Fruit fly (Drosophila melanogaster) whole organism, embryonic: ENCODE measurements around the gene Rab8.

Source experiments
- Abd-B ChIP-seq: fragments of 200-800 bp; sonication (Bioruptor generic); optimal IDR thresholded peaks from 2 replicates; lab custom pipeline; 2018; ENCODE audit warnings: missing biosample characterization, mild to moderate bottlenecking, missing genetic modification characterization, moderate library complexity
- Atf3 ChIP-seq: fragments of 200-800 bp; sonication (Bioruptor generic); optimal IDR thresholded peaks from 3 replicates; lab custom pipeline; 2016; ENCODE audit warnings: missing biosample characterization, missing genetic modification characterization
- CG13287 ChIP-seq: fragments of 200-800 bp; sonication (Bioruptor generic); IDR thresholded peaks from 2 replicates; pipeline ENCODE4 v1.3.6; 2022; ENCODE audit warnings: missing biosample characterization, missing genetic modification characterization; ENCODE audit not compliant: partially characterized antibody
- CG17361 ChIP-seq: fragments of 200-800 bp; sonication (Bioruptor generic); IDR thresholded peaks from 3 replicates; pipeline ENCODE4 v1.3.6; 2022; ENCODE audit warnings: missing biosample characterization, missing genetic modification characterization
- CG1832 ChIP-seq: fragments of 200-800 bp; sonication (Bioruptor generic); optimal IDR thresholded peaks from 2 replicates; lab custom pipeline; 2017; ENCODE audit warnings: missing biosample characterization, mild to moderate bottlenecking, missing genetic modification characterization, inconsistent platforms
- CG3281 ChIP-seq: fragments of 200-800 bp; sonication (Bioruptor generic); optimal IDR thresholded peaks from 3 replicates; lab custom pipeline; 2017; ENCODE audit warnings: missing biosample characterization, mild to moderate bottlenecking, missing genetic modification characterization
- CG33213 ChIP-seq: fragments of 200-800 bp; sonication (Bioruptor generic); optimal IDR thresholded peaks from 3 replicates; lab custom pipeline; 2016; ENCODE audit warnings: missing biosample characterization, missing genetic modification characterization
- CG3995 ChIP-seq: fragments of 200-800 bp; sonication (Bioruptor generic); optimal IDR thresholded peaks from 3 replicates; lab custom pipeline; 2016; ENCODE audit warnings: missing biosample characterization, missing genetic modification characterization
- CG6272 ChIP-seq: fragments of 200-800 bp; sonication (Bioruptor generic); IDR thresholded peaks from 2 replicates; pipeline ENCODE4 v1.3.6; 2022; ENCODE audit warnings: missing biosample characterization, missing genetic modification characterization
- CG7556 ChIP-seq: fragments of 200-800 bp; sonication (Bioruptor generic); optimal IDR thresholded peaks from 2 replicates; lab custom pipeline; 2017; ENCODE audit warnings: missing biosample characterization, mild to moderate bottlenecking, missing genetic modification characterization
- CG8290 ChIP-seq, 3 experiments: fragments of 200-800 bp; sonication (Bioruptor generic); optimal IDR thresholded peaks; 2 replicates each; lab custom pipeline; 2016 to 2019; ENCODE audit warnings: missing biosample characterization in 3 of 3, missing genetic modification characterization in 3 of 3, mild to moderate bottlenecking in 2 of 3, moderate library complexity in 1 of 3
- D19B ChIP-seq: fragments of 200-800 bp; sonication (Bioruptor generic); optimal IDR thresholded peaks from 2 replicates; lab custom pipeline; 2017; ENCODE audit warnings: missing biosample characterization, mild to moderate bottlenecking, missing genetic modification characterization
- Dref ChIP-seq: fragments of 200-800 bp; sonication (Bioruptor generic); IDR thresholded peaks from 2 replicates; pipeline ENCODE4 v1.3.6; 2022; ENCODE audit warnings: missing biosample characterization, missing genetic modification characterization
- Drgx ChIP-seq: fragments of 200-800 bp; sonication (Bioruptor generic); IDR thresholded peaks from 2 replicates; pipeline ENCODE4 v1.3.6; 2022; ENCODE audit warnings: missing biosample characterization, missing genetic modification characterization
- Fer3 ChIP-seq: fragments of 200-800 bp; sonication (Bioruptor generic); optimal IDR thresholded peaks from 2 replicates; lab custom pipeline; 2018; ENCODE audit warnings: missing biosample characterization, mild to moderate bottlenecking, missing genetic modification characterization, moderate library complexity
- Gug ChIP-seq: fragments of 200-800 bp; sonication (Bioruptor generic); IDR thresholded peaks from 4 replicates; pipeline ENCODE4 v1.3.6; 2022; ENCODE audit warnings: missing biosample characterization, missing genetic modification characterization
- Max ChIP-seq: fragments of 200-800 bp; sonication (Bioruptor generic); optimal IDR thresholded peaks from 2 replicates; lab custom pipeline; 2016; ENCODE audit warnings: missing biosample characterization, mild to moderate bottlenecking, missing genetic modification characterization
- Mes4 ChIP-seq: fragments of 200-800 bp; sonication (Bioruptor generic); optimal IDR thresholded peaks from 2 replicates; lab custom pipeline; 2016; ENCODE audit warnings: missing biosample characterization, missing genetic modification characterization
- NC2β ChIP-seq: fragments of 200-800 bp; sonication (Bioruptor generic); optimal IDR thresholded peaks from 2 replicates; lab custom pipeline; 2016; ENCODE audit warnings: missing biosample characterization, missing genetic modification characterization
- Nf-YA ChIP-seq: fragments of 200-800 bp; sonication (Bioruptor generic); IDR thresholded peaks from 2 replicates; pipeline ENCODE4 v1.3.6; 2022; ENCODE audit warnings: missing biosample characterization, missing genetic modification characterization
- Poxn ChIP-seq: fragments of 200-800 bp; sonication (Bioruptor generic); IDR thresholded peaks from 2 replicates; pipeline ENCODE4 v1.3.6; 2022; ENCODE audit warnings: missing biosample characterization, missing genetic modification characterization
- Ravus ChIP-seq: fragments of 200-800 bp; sonication (Bioruptor generic); IDR thresholded peaks from 2 replicates; pipeline ENCODE4 v1.3.6; 2022; ENCODE audit warnings: missing biosample characterization, missing genetic modification characterization
- Sry-δ ChIP-seq: fragments of 200-800 bp; sonication (Bioruptor generic); optimal IDR thresholded peaks from 2 replicates; lab custom pipeline; 2016; ENCODE audit warnings: missing biosample characterization, missing genetic modification characterization
- Trl ChIP-seq, 3 experiments: fragments of >200 bp in 2 of 3; fragments of 200-800 bp in 1 of 3; sonication (Bioruptor generic) in 1 of 3; optimal IDR thresholded peaks; 2 replicates in 1 of 3; 3 replicates in 2 of 3; lab custom pipeline; 2016 to 2017; ENCODE audit warnings: missing biosample characterization in 1 of 3, missing genetic modification characterization in 1 of 3
- bsh ChIP-seq, 2 experiments: fragments of 200-800 bp; sonication (Bioruptor generic); optimal IDR thresholded peaks; 2 replicates each; lab custom pipeline; 2017 to 2018; ENCODE audit warnings: mild to moderate bottlenecking in 2 of 2, missing biosample characterization in 2 of 2, missing genetic modification characterization in 2 of 2, moderate library complexity in 1 of 2
- cad ChIP-seq: fragments of >200 bp; optimal IDR thresholded peaks from 2 replicates; lab custom pipeline; 2017; ENCODE audit warnings: missing biosample characterization, missing genetic modification characterization
- chn ChIP-seq: fragments of 200-800 bp; sonication (Bioruptor generic); optimal IDR thresholded peaks from 2 replicates; lab custom pipeline; 2016; ENCODE audit warnings: missing biosample characterization, missing genetic modification characterization
- dm ChIP-seq: fragments of 200-800 bp; sonication (Bioruptor generic); optimal IDR thresholded peaks from 3 replicates; lab custom pipeline; 2016; ENCODE audit warnings: missing biosample characterization, missing genetic modification characterization
- emc ChIP-seq: fragments of 200-800 bp; sonication (Bioruptor generic); optimal IDR thresholded peaks from 2 replicates; lab custom pipeline; 2016; ENCODE audit warnings: missing biosample characterization, missing genetic modification characterization
- esg ChIP-seq: fragments of 200-800 bp; sonication (Bioruptor generic); conservative IDR thresholded peaks from 2 replicates; pipeline ENCODE4 v1.3.6; 2022; ENCODE audit warnings: missing biosample characterization, missing genetic modification characterization
- ftz-f1 ChIP-seq: fragments of 200-800 bp; sonication (Bioruptor generic); optimal IDR thresholded peaks from 2 replicates; lab custom pipeline; 2016; ENCODE audit warnings: missing biosample characterization, missing genetic modification characterization
- fu2 ChIP-seq: fragments of 200-800 bp; sonication (Bioruptor generic); optimal IDR thresholded peaks from 2 replicates; lab custom pipeline; 2016; ENCODE audit warnings: missing biosample characterization, missing genetic modification characterization
- gfzf ChIP-seq: fragments of 200-800 bp; sonication (Bioruptor generic); optimal IDR thresholded peaks from 2 replicates; lab custom pipeline; 2016; ENCODE audit warnings: missing biosample characterization, mild to moderate bottlenecking, missing genetic modification characterization, moderate library complexity
- hth ChIP-seq: fragments of >200 bp; optimal IDR thresholded peaks from 2 replicates; lab custom pipeline; 2017; ENCODE audit warnings: inconsistent platforms
- jigr1 ChIP-seq: fragments of 200-800 bp; sonication (Bioruptor generic); IDR thresholded peaks from 3 replicates; pipeline ENCODE4 v1.3.6; 2022; ENCODE audit warnings: missing biosample characterization, missing genetic modification characterization
- lilli ChIP-seq: fragments of 200-800 bp; sonication (Bioruptor generic); optimal IDR thresholded peaks from 3 replicates; lab custom pipeline; 2016; ENCODE audit warnings: missing biosample characterization, missing genetic modification characterization
- lmd ChIP-seq: fragments of 200-800 bp; sonication (Bioruptor generic); IDR thresholded peaks from 2 replicates; pipeline ENCODE4 v1.3.6; 2022; ENCODE audit warnings: missing biosample characterization, missing genetic modification characterization
- mld ChIP-seq: fragments of 200-800 bp; sonication (Bioruptor generic); IDR thresholded peaks from 3 replicates; pipeline ENCODE4 v1.3.6; 2022; ENCODE audit warnings: missing biosample characterization, missing genetic modification characterization; ENCODE audit not compliant: partially characterized antibody
- nerfin-2 ChIP-seq: fragments of 200-800 bp; sonication (Bioruptor generic); IDR thresholded peaks from 2 replicates; pipeline ENCODE4 v1.3.6; 2022; ENCODE audit warnings: missing biosample characterization, missing genetic modification characterization; ENCODE audit not compliant: partially characterized antibody
- phol ChIP-seq: fragments of 200-800 bp; sonication (Bioruptor generic); optimal IDR thresholded peaks from 3 replicates; lab custom pipeline; 2018; ENCODE audit warnings: missing biosample characterization, mild to moderate bottlenecking, missing genetic modification characterization, moderate library complexity
- ranshi ChIP-seq: fragments of 200-800 bp; sonication (Bioruptor generic); IDR thresholded peaks from 2 replicates; pipeline ENCODE4 v1.3.6; 2022; ENCODE audit warnings: missing biosample characterization, missing genetic modification characterization
- sc ChIP-seq, 3 experiments: fragments of >200 bp in 2 of 3; fragments of 200-800 bp in 1 of 3; sonication (Bioruptor generic) in 1 of 3; optimal IDR thresholded peaks; 2 replicates in 2 of 3; 3 replicates in 1 of 3; lab custom pipeline; 2017; ENCODE audit warnings: mild to moderate bottlenecking in 1 of 3, missing biosample characterization in 1 of 3, missing genetic modification characterization in 1 of 3, missing genetic modification reagents in 1 of 3
- scrt ChIP-seq: fragments of 200-800 bp; sonication (Bioruptor generic); optimal IDR thresholded peaks from 2 replicates; lab custom pipeline; 2018; ENCODE audit warnings: missing biosample characterization, mild to moderate bottlenecking, missing genetic modification characterization, moderate library complexity
- sim ChIP-seq: fragments of 200-800 bp; sonication (Bioruptor generic); IDR thresholded peaks from 2 replicates; pipeline ENCODE4 v1.3.6; 2022; ENCODE audit warnings: missing biosample characterization, missing genetic modification characterization
- tio ChIP-seq: fragments of 200-800 bp; sonication (Bioruptor generic); optimal IDR thresholded peaks from 2 replicates; lab custom pipeline; 2017; ENCODE audit warnings: missing biosample characterization, missing genetic modification characterization, inconsistent platforms
- ttk ChIP-seq: fragments of 200-800 bp; sonication (Bioruptor generic); IDR thresholded peaks from 2 replicates; pipeline ENCODE4 v2.1.2; 2022; ENCODE audit warnings: missing biosample characterization, missing genetic modification characterization
- vvl ChIP-seq: fragments of 200-800 bp; sonication (Bioruptor generic); IDR thresholded peaks from 2 replicates; pipeline ENCODE4 v1.3.6; 2022; ENCODE audit warnings: missing biosample characterization, missing genetic modification characterization
- wdn ChIP-seq: fragments of 200-800 bp; sonication (Bioruptor generic); IDR thresholded peaks from 2 replicates; pipeline ENCODE4 v1.3.6; 2022; ENCODE audit warnings: missing biosample characterization, missing genetic modification characterization

Gene Rab8

DNA sequence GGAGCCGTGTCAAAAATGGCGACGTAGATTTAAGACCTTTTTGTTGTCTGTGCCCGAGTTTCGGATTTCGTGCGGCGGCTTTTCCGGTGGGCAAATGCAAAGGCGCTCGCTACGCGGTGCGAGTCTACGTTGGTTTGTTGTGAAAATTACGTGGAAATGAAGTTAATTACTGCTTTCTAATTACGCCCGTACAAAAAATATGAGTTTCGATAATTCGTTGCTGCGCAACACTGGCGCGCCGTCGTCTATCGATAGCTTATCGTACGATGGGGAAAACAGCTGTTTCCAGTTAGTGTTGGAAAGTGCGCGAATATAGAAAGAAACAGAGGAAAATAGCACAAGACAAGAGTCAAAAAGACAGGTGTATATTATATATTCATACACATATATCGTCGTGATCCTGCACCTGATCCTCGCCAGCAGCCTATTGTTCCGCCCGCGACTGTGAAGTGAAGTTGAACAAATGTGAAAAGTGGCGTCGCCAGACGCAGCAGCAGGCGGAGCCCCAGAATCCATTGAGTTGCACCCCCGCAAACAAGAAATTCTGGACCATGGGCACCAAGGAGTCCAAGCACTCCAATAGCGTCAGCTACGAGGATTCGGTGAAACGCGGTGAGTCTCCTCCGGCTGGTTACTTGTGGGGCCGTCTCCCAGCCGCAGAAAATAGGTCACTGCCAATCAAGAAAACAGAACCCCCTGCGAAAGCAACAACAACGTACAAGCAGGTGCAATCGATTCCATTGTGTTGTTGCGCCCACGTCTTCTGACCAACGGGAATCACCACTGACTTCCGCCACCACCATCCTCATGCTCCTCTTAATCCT, at the start of gene Rab8, which contains the start of gene Usp32 (continued):
- peak; percentile 77 for TF ChIP-seq vvl (GFP tag; lab: Robert Waterston, UW)
- peak; percentile 25 for TF ChIP-seq emc (GFP tag; lab: Kevin White, UChicago)
- TF ChIP-seq tio (GFP tag; lab: Kevin White, UChicago): no peak
- peak; percentile 53 for TF ChIP-seq dm
- peak; percentile 31 for TF ChIP-seq Mes4 (GFP tag; lab: Kevin White, UChicago)
- no peak for TF ChIP-seq Abd-B (GFP tag; lab: Kevin White, UChicago)
- peak; percentile 21 for TF ChIP-seq CG8290 (GFP tag; optimal IDR thresholded peaks at IDR 0.05; lab: Kevin White, UChicago)
- TF ChIP-seq CG8290 (tag; optimal IDR thresholded peaks at IDR 0.05; lab: Kevin White, UChicago): no peak
- TF ChIP-seq Drgx: no peak
- TF ChIP-seq CG17361 (GFP tag; lab: Robert Waterston, UW): no peak; the same call in 1 of the 3 replicates
- TF ChIP-seq Trl (optimal IDR thresholded peaks at IDR 0.05; lab: Kevin White, UChicago): peak in 1 of 2 experiments; percentile 24
- TF ChIP-seq Trl (GFP tag; optimal IDR thresholded peaks at IDR 0.05; lab: Kevin White, UChicago): peak; percentile 72
- TF ChIP-seq ftz-f1 (GFP tag; lab: Kevin White, UChicago): peak; percentile 52
- no peak for TF ChIP-seq hth (lab: Kevin White, UChicago)
- no peak for TF ChIP-seq CG6272 (GFP tag; lab: Robert Waterston, UW)
- no peak for TF ChIP-seq esg (GFP tag; lab: Robert Waterston, UW)
- no peak for TF ChIP-seq ttk
- peak; percentile 57 for TF ChIP-seq Max (GFP tag; lab: Kevin White, UChicago)
- TF ChIP-seq gfzf (GFP tag; lab: Kevin White, UChicago): peak; percentile 11
- no peak for TF ChIP-seq ranshi (GFP tag; lab: Robert Waterston, UW)
- TF ChIP-seq CG33213: peak; percentile 72
- TF ChIP-seq sim (GFP tag; lab: Robert Waterston, UW): no peak
- no peak for TF ChIP-seq cad (GFP tag; lab: Kevin White, UChicago)
- peak; percentile 62 for TF ChIP-seq scrt
- peak; percentile 57 for TF ChIP-seq nerfin-2 (GFP tag; lab: Robert Waterston, UW)
- peak; percentile 75 for TF ChIP-seq CG3281 (GFP tag; lab: Kevin White, UChicago)
- no peak for TF ChIP-seq Gug
- TF ChIP-seq lmd (GFP tag; lab: Robert Waterston, UW): peak; percentile 57; the same call in 1 of the 2 replicates
- peak; percentile 95 for TF ChIP-seq phol
- TF ChIP-seq chn: peak; percentile 61
- peak; percentile 31 for TF ChIP-seq fu2 (GFP tag; lab: Kevin White, UChicago)
- no peak for TF ChIP-seq Poxn
- TF ChIP-seq Ravus: no peak
- no peak for TF ChIP-seq sc (optimal IDR thresholded peaks at IDR 0.05; lab: Kevin White, UChicago)
- TF ChIP-seq sc (GFP tag; optimal IDR thresholded peaks at IDR 0.05; lab: Kevin White, UChicago): peak; percentile 18
- TF ChIP-seq Fer3 (tag; lab: Kevin White, UChicago): no peak
- TF ChIP-seq D19B: no peak
- peak in 1 of 2 experiments; percentile 10 for TF ChIP-seq bsh (GFP tag; optimal IDR thresholded peaks at IDR 0.05; lab: Kevin White, UChicago)
- TF ChIP-seq CG7556 (GFP tag; lab: Kevin White, UChicago): peak; percentile 11
- TF ChIP-seq NC2β (GFP tag; lab: Kevin White, UChicago): peak; percentile 32
- peak; percentile 89 for TF ChIP-seq CG13287 (GFP tag; lab: Robert Waterston, UW)
- TF ChIP-seq Sry-δ: peak; percentile 79
- peak; percentile 25 for TF ChIP-seq Atf3 (GFP tag; lab: Kevin White, UChicago)
- no peak for TF ChIP-seq wdn
- 0 out of 3 replicates have a peak, but pooled peaks have one; percentile 28 for TF ChIP-seq mld (GFP tag; lab: Robert Waterston, UW)
- peak; percentile 29 for TF ChIP-seq CG3995 (GFP tag; lab: Kevin White, UChicago)
- TF ChIP-seq Dref: peak; percentile 90
- no peak for TF ChIP-seq CG1832 (GFP tag; lab: Kevin White, UChicago)
- TF ChIP-seq Nf-YA (GFP tag; lab: Robert Waterston, UW): no peak
- TF ChIP-seq lilli (GFP tag; lab: Kevin White, UChicago): peak; percentile 81
- no peak for TF ChIP-seq jigr1
